Fruit fly (Drosophila melanogaster): ENCODE results near the gene CG10600.
A peak's percentile ranks its signal among the peaks of the same experiment; 100 is the strongest.

CG10600 gene

DNA sequence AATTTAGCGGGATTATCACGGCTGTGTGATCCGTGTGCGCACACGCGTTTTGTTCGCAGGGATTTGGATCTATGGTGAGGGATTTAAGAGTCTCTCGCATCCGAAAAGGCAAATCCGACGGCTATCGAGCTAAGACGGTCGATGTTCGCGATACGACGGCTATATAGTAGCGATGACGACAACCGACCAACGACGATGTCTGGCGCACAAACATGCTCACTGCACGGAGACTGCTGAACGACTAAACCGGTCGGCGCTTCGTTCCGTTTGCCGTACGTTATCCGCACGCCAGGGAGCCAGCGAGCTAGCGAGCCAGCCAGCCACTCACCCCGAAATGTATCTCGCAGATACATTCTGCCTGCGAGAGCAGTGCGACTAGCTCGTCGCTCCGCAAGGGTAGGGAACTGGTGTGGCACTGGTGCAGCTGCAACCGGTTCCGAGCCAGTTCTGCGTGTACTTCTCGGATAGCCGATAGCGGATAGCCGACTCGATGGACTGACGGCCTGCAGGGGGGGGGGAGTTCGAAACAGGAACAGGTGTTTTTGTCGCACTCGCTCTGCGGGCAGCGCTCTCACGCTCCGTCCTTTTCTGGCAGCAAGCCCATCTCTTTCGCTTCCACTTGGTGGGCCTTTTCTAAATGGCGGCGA lies 41.7 kb upstream of the CG10600 start, which contains the start of gene tup (continued):
- TF ChIP-seq Neu2 (GFP tag; optimal IDR thresholded peaks at IDR 0.05; ENCODE audit: borderline replicate concordance) (no peak), tup (GFP tag; optimal IDR thresholded peaks at IDR 0.05) (no peak), row (GFP tag; IDR thresholded peaks at IDR 0.05) (peak; percentile 13; the same call in 1 of the 3 replicates), CG14014 (GFP tag; IDR thresholded peaks at IDR 0.05) (no peak), insv (GFP tag; optimal IDR thresholded peaks at IDR 0.05) (peak in 1 of 2 experiments; percentile 50), Xbp1 (GFP tag; optimal IDR thresholded peaks at IDR 0.05) (no peak), crol (GFP tag; IDR thresholded peaks at IDR 0.05) (peak; percentile 100), CG10274 (GFP tag; optimal IDR thresholded peaks at IDR 0.05) (no peak), CG1832 (GFP tag; optimal IDR thresholded peaks at IDR 0.05) (peak; percentile 99), CG13624 (GFP tag; optimal IDR thresholded peaks at IDR 0.05) (no peak), grn (GFP tag; optimal IDR thresholded peaks at IDR 0.05) (no peak), nerfin-2 (GFP tag; IDR thresholded peaks at IDR 0.05; ENCODE audit: partially characterized antibody) (no peak), Hr51 (GFP tag; optimal IDR thresholded peaks at IDR 0.05) (no peak), CG6689 (GFP tag; IDR thresholded peaks at IDR 0.05) (peak; percentile 25; the same call in 1 of the 2 replicates), CG11723 (GFP tag; optimal IDR thresholded peaks at IDR 0.05) (peak; percentile 1), CG9817 (tag; optimal IDR thresholded peaks at IDR 0.05) (no peak), Nf-YB (GFP tag; optimal IDR thresholded peaks at IDR 0.05) (peak; percentile 99), CG13894 (tag; optimal IDR thresholded peaks at IDR 0.05) (peak; percentile 31), CG10431 (GFP tag; optimal IDR thresholded peaks at IDR 0.05) (no peak), onecut (GFP tag; IDR thresholded peaks at IDR 0.05) (no peak), CG31388 (GFP tag; optimal IDR thresholded peaks at IDR 0.05) (no peak), her (GFP tag; optimal IDR thresholded peaks at IDR 0.05) (peak; percentile 4), CG12155 (GFP tag; optimal IDR thresholded peaks at IDR 0.05) (no peak), knrl (GFP tag; IDR thresholded peaks at IDR 0.05; ENCODE audit: partially characterized antibody) (peak; percentile 39; the same call in 2 of the 3 replicates), sc (optimal IDR thresholded peaks at IDR 0.05) (no peak), sc (GFP tag; optimal IDR thresholded peaks at IDR 0.05) (peak; percentile 3), tll (GFP tag; optimal IDR thresholded peaks at IDR 0.05) (peak in 1 of 2 experiments; percentile 4), CG13296 (GFP tag; optimal IDR thresholded peaks at IDR 0.05) (no peak), CG17186 (GFP tag; optimal IDR thresholded peaks at IDR 0.05) (no peak), ttk (GFP tag; IDR thresholded peaks at IDR 0.05) (peak; percentile 85), Fer1 (GFP tag; optimal IDR thresholded peaks at IDR 0.05) (no peak), ro (GFP tag; IDR thresholded peaks at IDR 0.05) (no peak)

DNA sequence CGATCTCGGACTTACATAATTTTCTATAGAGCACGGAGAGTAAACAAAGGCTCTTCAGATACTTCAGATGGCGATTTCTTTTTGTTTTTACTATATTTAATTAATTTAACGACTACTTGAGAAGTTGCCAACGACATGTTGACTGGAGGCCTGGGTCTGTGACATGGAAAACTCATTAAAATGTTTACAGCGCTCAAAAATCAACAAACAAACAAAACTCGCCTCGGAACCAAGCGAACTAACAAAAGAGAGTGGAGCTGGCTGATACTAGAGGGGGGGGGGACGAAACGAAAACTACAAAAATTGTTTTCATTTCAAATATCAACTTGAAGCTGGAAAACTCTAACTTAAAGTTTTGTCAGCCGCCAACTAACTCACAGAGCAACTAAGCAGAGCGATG lies 39.0 kb upstream of the CG10600 start:
- TF ChIP-seq Awh (GFP tag; IDR thresholded peaks at IDR 0.05) (0 out of 2 replicates have a peak, but pooled peaks have one; percentile 7), CG4820 (GFP tag; optimal IDR thresholded peaks at IDR 0.05) (peak; percentile 1), D19A (tag; optimal IDR thresholded peaks at IDR 0.05) (peak; percentile 10), CG33557 (GFP tag; optimal IDR thresholded peaks at IDR 0.05) (peak; percentile 2), Med (GFP tag) (peak; percentile 85), CG12219 (GFP tag; optimal IDR thresholded peaks at IDR 0.05) (no peak), Eip74EF (GFP tag; optimal IDR thresholded peaks at IDR 0.05) (peak in 1 of 2 experiments; percentile 23), CG9727 (GFP tag; optimal IDR thresholded peaks at IDR 0.05) (peak; percentile 55), Adf1 (GFP tag; IDR thresholded peaks at IDR 0.05) (no peak), Rfx (GFP tag; IDR thresholded peaks at IDR 0.05) (no peak), CG9797 (GFP tag; optimal IDR thresholded peaks at IDR 0.05) (no peak), CG12104 (GFP tag; optimal IDR thresholded peaks at IDR 0.05) (peak; percentile 34), Ets65A (GFP tag) (peak; percentile 61), CG33213 (GFP tag; optimal IDR thresholded peaks at IDR 0.05) (peak; percentile 57), CG31388 (GFP tag; optimal IDR thresholded peaks at IDR 0.05) (no peak), tup (GFP tag; optimal IDR thresholded peaks at IDR 0.05) (peak; percentile 37)

Data from whole organism, embryonic.